Fruit fly (Drosophila melanogaster): Measurements from ENCODE around the gene Rh7.
A peak's percentile ranks its signal among the peaks of the same experiment; 100 is the strongest.

The Rh7 gene

DNA sequence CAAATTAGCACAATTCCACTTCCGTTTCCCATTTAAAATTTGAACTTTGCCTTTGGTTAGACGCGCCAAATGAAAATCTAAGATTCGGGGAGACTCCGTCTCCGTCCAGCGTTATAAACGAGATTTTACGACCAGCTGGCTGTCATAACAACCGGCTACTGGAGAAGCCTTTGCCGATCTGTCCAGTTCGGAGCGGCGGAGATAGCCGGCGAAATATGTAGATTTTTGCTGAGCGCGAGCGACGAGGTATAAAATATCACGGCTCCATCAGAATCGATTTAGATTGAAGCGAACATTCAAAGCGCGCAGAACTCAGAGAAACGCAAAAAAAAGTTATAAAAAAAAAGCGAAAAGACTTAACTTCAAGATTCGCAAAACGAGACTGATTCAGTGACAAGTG, 22.2 kb upstream of the Rh7 start, which contains the start of gene CG11529:
TSS of gene CG11529 (plus strand) at position 301 of the 400 bp plus-strand sequence.
- no peak for TF ChIP-seq Ets96B (tag; optimal IDR thresholded peaks at IDR 0.05)
- TF ChIP-seq CG3032 (tag; optimal IDR thresholded peaks at IDR 0.05): no peak
- no peak for TF ChIP-seq CG11294 (GFP tag; IDR thresholded peaks at IDR 0.05)
- TF ChIP-seq CG6792 (GFP tag; optimal IDR thresholded peaks at IDR 0.05): no peak
- TF ChIP-seq Sox14 (GFP tag; optimal IDR thresholded peaks at IDR 0.05): no peak

DNA sequence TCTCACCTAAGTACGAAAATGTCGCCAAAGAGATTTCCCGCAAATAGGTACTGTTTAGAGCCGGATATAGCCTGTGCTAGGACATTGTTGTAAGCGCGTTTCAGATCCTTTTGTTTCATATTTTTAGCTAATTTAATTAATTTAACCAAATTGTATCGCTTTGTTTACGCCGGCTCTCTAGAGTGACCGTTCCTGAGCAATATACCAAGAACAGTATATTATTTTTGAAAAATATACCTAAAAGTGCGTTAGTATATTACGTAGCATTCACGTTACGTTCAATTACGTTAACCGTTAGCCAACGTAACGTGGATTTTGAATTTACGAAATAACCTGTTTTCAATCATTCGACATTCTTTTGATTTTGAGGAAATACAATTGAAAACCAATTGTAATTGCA, 18.2 kb upstream of the Rh7 start, which contains the start of gene thoc6:
TSS of gene thoc6 (minus strand) at position 204 of the 400 bp plus-strand sequence.
- TF ChIP-seq CG15336 (GFP tag; IDR thresholded peaks at IDR 0.05) (no peak), Blimp-1 (GFP tag; optimal IDR thresholded peaks at IDR 0.05) (no peak), cyc (GFP tag; optimal IDR thresholded peaks at IDR 0.05) (no peak), dac (GFP tag; optimal IDR thresholded peaks at IDR 0.05) (no peak), CG8319 (GFP tag; optimal IDR thresholded peaks at IDR 0.05) (no peak), Eip78C (GFP tag) (no peak), acj6 (GFP tag; optimal IDR thresholded peaks at IDR 0.05) (no peak)

DNA sequence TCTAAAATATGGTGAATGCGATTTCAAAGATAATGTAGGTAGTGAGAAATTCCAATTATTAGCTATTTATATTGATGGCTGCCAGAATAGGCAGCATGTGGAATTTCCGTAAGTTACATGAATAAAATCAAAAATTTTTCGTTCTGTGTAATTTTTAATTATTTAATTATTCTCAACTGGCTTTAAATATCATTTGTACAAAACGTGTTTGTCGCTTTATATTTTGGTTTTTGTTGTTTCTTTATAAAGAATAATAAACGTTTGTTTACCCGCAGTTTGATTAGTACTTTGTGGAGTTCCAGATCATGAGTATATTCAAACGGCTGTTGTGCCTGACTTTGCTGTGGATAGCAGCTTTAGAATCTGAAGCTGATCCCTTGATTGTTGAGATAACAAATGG, 15.2 kb upstream of the Rh7 start, which contains the start of gene Est-P:
TSS of gene Est-P (plus strand) at position 301 of the 400 bp plus-strand sequence.
- TF ChIP-seq Hr38 (GFP tag; optimal IDR thresholded peaks at IDR 0.05): no peak
- no peak for TF ChIP-seq CG16779 (tag; optimal IDR thresholded peaks at IDR 0.05)
- TF ChIP-seq topi (GFP tag; optimal IDR thresholded peaks at IDR 0.05): no peak
- TF ChIP-seq CG32006 (GFP tag; optimal IDR thresholded peaks at IDR 0.05): no peak
- no peak for TF ChIP-seq Sox14 (GFP tag; optimal IDR thresholded peaks at IDR 0.05)
- TF ChIP-seq CG4318 (GFP tag; optimal IDR thresholded peaks at IDR 0.05): no peak
- no peak for TF ChIP-seq CG3919 (GFP tag; optimal IDR thresholded peaks at IDR 0.05)
- no peak for TF ChIP-seq CG6276 (GFP tag; optimal IDR thresholded peaks at IDR 0.05)
- TF ChIP-seq dac (GFP tag; optimal IDR thresholded peaks at IDR 0.05): no peak
- no peak for TF ChIP-seq CG11762 (GFP tag; optimal IDR thresholded peaks at IDR 0.05; ENCODE audit: insufficient read depth)

- TF ChIP-seq CG6854 (GFP tag; optimal IDR thresholded peaks at IDR 0.05): no peak
- no peak for TF ChIP-seq acj6 (GFP tag; optimal IDR thresholded peaks at IDR 0.05)
- TF ChIP-seq CG6276 (GFP tag; optimal IDR thresholded peaks at IDR 0.05): no peak
- no peak for TF ChIP-seq pdm3 (GFP tag; optimal IDR thresholded peaks at IDR 0.05)
- no peak for TF ChIP-seq dac (GFP tag; optimal IDR thresholded peaks at IDR 0.05)
- TF ChIP-seq fd85E (GFP tag; optimal IDR thresholded peaks at IDR 0.05): no peak
These were observed 13.2 kb upstream of the Rh7 start, which contains the start of gene Est-6 for dm6 chr3L:12188518-12188917. Est-6 (plus strand) TSS chr3L:12188818.

DNA sequence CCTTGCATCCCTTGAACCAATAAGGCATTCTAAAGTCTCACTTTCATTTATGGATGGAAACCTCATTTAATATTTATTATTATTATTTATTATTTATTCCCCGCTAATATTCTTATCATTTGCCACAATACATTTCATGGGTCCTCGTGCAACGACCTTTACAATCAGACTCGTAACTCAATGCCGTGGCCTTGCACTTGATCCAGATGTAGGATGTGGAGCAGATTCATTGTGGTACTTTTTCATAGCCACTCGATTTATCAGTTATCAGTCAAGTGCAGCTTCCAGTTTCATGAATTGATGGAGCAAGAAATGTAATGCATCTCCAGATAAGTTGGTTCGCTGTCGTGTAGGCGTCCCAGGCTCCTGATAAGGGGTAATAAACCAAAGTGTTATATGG, 10.1 kb upstream of the Rh7 start:
- TF ChIP-seq Sox14 (GFP tag; optimal IDR thresholded peaks at IDR 0.05) (no peak), svp (GFP tag) (peak; percentile 71)

DNA sequence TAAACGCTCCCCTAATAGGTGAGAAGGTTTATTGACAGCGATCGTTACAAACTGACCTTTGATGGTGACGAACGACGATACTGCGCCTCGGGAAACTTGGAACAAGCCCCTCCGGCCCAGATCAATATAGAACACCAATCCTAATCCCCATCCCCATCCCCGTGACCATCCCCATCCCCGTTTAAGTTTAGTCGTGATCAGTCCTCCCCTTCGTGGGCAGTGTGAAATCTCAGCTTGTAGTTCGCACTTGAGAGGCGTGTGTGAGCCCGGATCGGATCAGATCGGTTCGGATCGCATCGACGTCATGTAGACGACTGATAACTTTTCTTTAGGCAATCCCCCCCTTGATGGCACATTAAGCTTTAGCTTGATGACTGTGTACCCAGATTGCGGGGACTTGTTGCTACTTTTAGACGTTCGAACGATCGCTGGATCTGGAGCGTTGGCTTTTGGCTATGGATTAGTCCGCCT, 9.3 kb upstream of the Rh7 start, which contains the start of gene Miox:
TSS of gene Miox (plus strand) at position 421 of the 471 bp plus-strand sequence.
- TF ChIP-seq svp (GFP tag) (peak; percentile 71), fkh (GFP tag; optimal IDR thresholded peaks at IDR 0.05) (no peak)

DNA sequence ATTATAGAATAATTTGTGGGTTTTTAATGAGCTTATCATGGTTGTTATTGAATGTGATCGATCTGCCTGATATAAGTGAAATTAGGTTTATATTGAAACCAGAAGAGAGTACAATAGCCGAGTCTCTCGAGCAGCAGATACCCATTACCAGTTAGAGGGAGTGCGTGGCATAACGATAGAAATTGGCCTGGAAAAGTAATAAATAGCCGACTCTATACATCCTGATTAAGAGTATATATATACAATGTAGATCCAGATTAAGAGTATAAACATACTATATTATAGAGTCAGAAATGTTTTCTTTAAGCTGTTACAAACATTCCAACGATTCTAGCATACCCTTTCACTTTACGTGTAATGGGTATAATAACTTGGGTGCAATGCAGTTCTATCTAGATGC, 8.7 kb upstream of the Rh7 start:
- TF ChIP-seq CG11902 (GFP tag; optimal IDR thresholded peaks at IDR 0.05): no peak
- TF ChIP-seq svp (GFP tag): peak; percentile 44

- TF ChIP-seq CG34406 (GFP tag; optimal IDR thresholded peaks at IDR 0.05) (no peak), net (GFP tag; optimal IDR thresholded peaks at IDR 0.05) (no peak), CG7368 (GFP tag; optimal IDR thresholded peaks at IDR 0.05) (no peak), Ets21C (GFP tag; optimal IDR thresholded peaks at IDR 0.05) (no peak), CG8632 (GFP tag; optimal IDR thresholded peaks at IDR 0.05) (no peak), CG3919 (GFP tag; optimal IDR thresholded peaks at IDR 0.05) (no peak), CG6854 (GFP tag; optimal IDR thresholded peaks at IDR 0.05) (no peak)
These were observed 3.7 kb upstream of the Rh7 start for dm6 chr3L:12178847-12179437.
